Fruit fly (Drosophila melanogaster) whole organism, embryonic: ENCODE results near the gene GC.

ENCODE experiments used
- Asciz ChIP-seq: fragments of 200-800 bp; sonication (Bioruptor generic); optimal IDR thresholded peaks from 2 replicates; lab custom pipeline; 2017; ENCODE audit warnings: missing biosample characterization, mild to moderate bottlenecking, missing genetic modification characterization, missing genetic modification reagents
- CG11093 ChIP-seq: fragments of 200-800 bp; sonication (Bioruptor generic); IDR thresholded peaks from 3 replicates; pipeline ENCODE4 v1.3.6; 2022; ENCODE audit warnings: missing biosample characterization, missing genetic modification characterization
- CG11398 ChIP-seq: fragments of 200-800 bp; sonication (Bioruptor generic); optimal IDR thresholded peaks from 2 replicates; lab custom pipeline; 2016; ENCODE audit warnings: missing biosample characterization, missing genetic modification characterization
- CG12236 ChIP-seq: fragments of 200-800 bp; sonication (Bioruptor generic); optimal IDR thresholded peaks from 2 replicates; lab custom pipeline; 2016; ENCODE audit warnings: missing biosample characterization, missing genetic modification characterization
- CG12299 ChIP-seq: fragments of 200-800 bp; sonication (Bioruptor generic); optimal IDR thresholded peaks from 2 replicates; lab custom pipeline; 2018; ENCODE audit warnings: missing biosample characterization, mild to moderate bottlenecking, missing genetic modification characterization
- CG12769 ChIP-seq: fragments of 200-800 bp; sonication (Bioruptor generic); optimal IDR thresholded peaks from 2 replicates; lab custom pipeline; 2019; ENCODE audit warnings: missing biosample characterization, mild to moderate bottlenecking, missing genetic modification characterization, moderate library complexity
- CG13624 ChIP-seq: fragments of 200-800 bp; sonication (Bioruptor generic); optimal IDR thresholded peaks from 2 replicates; lab custom pipeline; 2016; ENCODE audit warnings: missing biosample characterization, missing genetic modification characterization
- CG14965 ChIP-seq: fragments of 200-800 bp; sonication (Bioruptor generic); optimal IDR thresholded peaks from 2 replicates; lab custom pipeline; 2016; ENCODE audit warnings: missing biosample characterization, missing genetic modification characterization, borderline replicate concordance
- CG1603 ChIP-seq: fragments of 200-800 bp; sonication (Bioruptor generic); optimal IDR thresholded peaks from 2 replicates; lab custom pipeline; 2019; ENCODE audit warnings: missing biosample characterization, mild to moderate bottlenecking, missing genetic modification characterization, moderate library complexity
- CG18476 ChIP-seq: fragments of 200-800 bp; sonication (Bioruptor generic); optimal IDR thresholded peaks from 2 replicates; lab custom pipeline; 2016; ENCODE audit warnings: missing biosample characterization, mild to moderate bottlenecking, missing genetic modification characterization
- CG2678 ChIP-seq: fragments of 200-800 bp; sonication (Bioruptor generic); optimal IDR thresholded peaks from 3 replicates; lab custom pipeline; 2019; ENCODE audit warnings: missing biosample characterization, mild to moderate bottlenecking, missing genetic modification characterization, moderate library complexity
- CG32772 ChIP-seq: fragments of 200-800 bp; sonication (Bioruptor generic); IDR thresholded peaks from 2 replicates; pipeline ENCODE4 v1.3.6; 2022; ENCODE audit warnings: missing biosample characterization, missing genetic modification characterization
- CG3847 ChIP-seq: fragments of 200-800 bp; sonication (Bioruptor generic); IDR thresholded peaks from 2 replicates; pipeline ENCODE4 v1.3.6; 2022; ENCODE audit warnings: missing biosample characterization, missing genetic modification characterization
- CG4328 ChIP-seq: fragments of 200-800 bp; sonication (Bioruptor generic); optimal IDR thresholded peaks from 3 replicates; lab custom pipeline; 2017; ENCODE audit warnings: missing biosample characterization, missing genetic modification reagents, missing genetic modification characterization
- CG8924 ChIP-seq: fragments of 200-800 bp; optimal IDR thresholded peaks from 3 replicates; lab custom pipeline; 2019; ENCODE audit warnings: missing biosample characterization, mild to moderate bottlenecking, missing genetic modification characterization, moderate library complexity
- CG8944 ChIP-seq: fragments of 200-800 bp; sonication (Bioruptor generic); optimal IDR thresholded peaks from 3 replicates; lab custom pipeline; 2016; ENCODE audit warnings: missing biosample characterization, missing genetic modification characterization
- CG9932 ChIP-seq: fragments of 200-800 bp; sonication (Bioruptor generic); IDR thresholded peaks from 2 replicates; pipeline ENCODE4 v1.3.6; 2022; ENCODE audit warnings: missing biosample characterization, missing genetic modification characterization
- CTCF ChIP-seq: fragments of 200-800 bp; sonication (Bioruptor generic); optimal IDR thresholded peaks from 2 replicates; lab custom pipeline; 2017; ENCODE audit warnings: missing biosample characterization, mild to moderate bottlenecking, missing genetic modification characterization, moderate library complexity
- Dfd ChIP-seq, 2 experiments: fragments of >200 bp; optimal IDR thresholded peaks; 2 replicates each; lab custom pipeline; 2017; ENCODE audit warnings: missing biosample characterization in 2 of 2, missing genetic modification characterization in 2 of 2
- Doc2 ChIP-seq: fragments of 200-800 bp; sonication (Bioruptor generic); IDR thresholded peaks from 2 replicates; pipeline ENCODE4 v1.3.6; 2022; ENCODE audit warnings: missing biosample characterization, missing genetic modification characterization
- E2f1 ChIP-seq: fragments of 200-800 bp; sonication (Bioruptor generic); IDR thresholded peaks from 2 replicates; pipeline ENCODE4 v1.3.6; 2022; ENCODE audit warnings: missing biosample characterization, missing genetic modification characterization
- Fer2 ChIP-seq: fragments of 200-800 bp; sonication (Bioruptor generic); optimal IDR thresholded peaks from 2 replicates; lab custom pipeline; 2018; ENCODE audit warnings: missing biosample characterization, mild to moderate bottlenecking, missing genetic modification characterization, moderate library complexity
- Hmx ChIP-seq: fragments of 200-800 bp; sonication (Bioruptor generic); optimal IDR thresholded peaks from 2 replicates; lab custom pipeline; 2016; ENCODE audit warnings: missing biosample characterization, missing genetic modification characterization
- Hr51 ChIP-seq, 2 experiments: fragments of 200-800 bp; sonication (Bioruptor generic); optimal IDR thresholded peaks; 2 replicates in 1 of 2; 3 replicates in 1 of 2; lab custom pipeline; 2016 to 2018; ENCODE audit warnings: missing biosample characterization in 2 of 2, missing genetic modification characterization in 2 of 2, mild to moderate bottlenecking in 1 of 2, moderate library complexity in 1 of 2
- Jarid2 ChIP-seq: fragments of 200-800 bp; sonication (Bioruptor generic); optimal IDR thresholded peaks from 3 replicates; lab custom pipeline; 2017; ENCODE audit warnings: mild to moderate bottlenecking, missing biosample characterization, missing genetic modification reagents, missing genetic modification characterization
- Myb ChIP-seq: fragments of 200-800 bp; sonication (Bioruptor generic); optimal IDR thresholded peaks from 2 replicates; lab custom pipeline; 2016; ENCODE audit warnings: missing biosample characterization, missing genetic modification characterization
- NK7.1 ChIP-seq: fragments of 200-800 bp; sonication (Bioruptor generic); optimal IDR thresholded peaks from 3 replicates; lab custom pipeline; 2016; ENCODE audit warnings: missing biosample characterization, missing genetic modification characterization
- Oaz ChIP-seq: fragments of 200-800 bp; sonication (Bioruptor generic); IDR thresholded peaks from 2 replicates; pipeline ENCODE4 v1.3.6; 2022; ENCODE audit warnings: missing biosample characterization, missing genetic modification characterization
- Poxn ChIP-seq: fragments of 200-800 bp; sonication (Bioruptor generic); IDR thresholded peaks from 2 replicates; pipeline ENCODE4 v1.3.6; 2022; ENCODE audit warnings: missing biosample characterization, missing genetic modification characterization
- Rfx ChIP-seq: fragments of 200-800 bp; sonication (Bioruptor generic); IDR thresholded peaks from 2 replicates; pipeline ENCODE4 v1.3.6; 2022; ENCODE audit warnings: missing biosample characterization, missing genetic modification characterization
- Vsx1 ChIP-seq: fragments of 200-800 bp; sonication (Bioruptor generic); optimal IDR thresholded peaks from 2 replicates; lab custom pipeline; 2017; ENCODE audit warnings: missing biosample characterization, mild to moderate bottlenecking, missing genetic modification characterization, missing genetic modification reagents
- Xrp1 ChIP-seq: fragments of 200-800 bp; sonication (Bioruptor generic); IDR thresholded peaks from 2 replicates; pipeline ENCODE4 v1.3.6; 2022; ENCODE audit warnings: missing biosample characterization, missing genetic modification characterization
- YL-1 ChIP-seq: fragments of 200-800 bp; sonication (Bioruptor generic); optimal IDR thresholded peaks from 3 replicates; lab custom pipeline; 2017; ENCODE audit warnings: missing biosample characterization, mild to moderate bottlenecking, missing genetic modification characterization
- ab ChIP-seq: fragments of 200-800 bp; sonication (Bioruptor generic); optimal IDR thresholded peaks from 2 replicates; lab custom pipeline; 2016; ENCODE audit warnings: missing biosample characterization, missing genetic modification characterization
- abd-A ChIP-seq: fragments of 200-800 bp; sonication (Bioruptor generic); optimal IDR thresholded peaks from 3 replicates; lab custom pipeline; 2019; ENCODE audit warnings: missing biosample characterization, mild to moderate bottlenecking, missing genetic modification characterization, moderate library complexity
- amos ChIP-seq: fragments of 200-800 bp; sonication (Bioruptor generic); IDR thresholded peaks from 2 replicates; pipeline ENCODE4 v1.3.6; 2022; ENCODE audit warnings: missing biosample characterization, missing genetic modification characterization; ENCODE audit not compliant: partially characterized antibody
- br ChIP-seq: fragments of >200 bp; optimal IDR thresholded peaks from 2 replicates; lab custom pipeline; 2017
- chm ChIP-seq: fragments of 200-800 bp; sonication (Bioruptor generic); IDR thresholded peaks from 2 replicates; pipeline ENCODE4 v1.3.6; 2022; ENCODE audit warnings: missing biosample characterization, missing genetic modification characterization
- chn ChIP-seq: fragments of 200-800 bp; sonication (Bioruptor generic); optimal IDR thresholded peaks from 2 replicates; lab custom pipeline; 2016; ENCODE audit warnings: missing biosample characterization, missing genetic modification characterization
- corto ChIP-seq: fragments of 200-800 bp; sonication (Bioruptor generic); optimal IDR thresholded peaks from 2 replicates; lab custom pipeline; 2016; ENCODE audit warnings: missing biosample characterization, mild to moderate bottlenecking, missing genetic modification characterization, moderate library complexity
- crp ChIP-seq, 2 experiments: fragments of 200-800 bp; sonication (Bioruptor generic); optimal IDR thresholded peaks; 2 replicates in 1 of 2; 3 replicates in 1 of 2; lab custom pipeline; 2017; ENCODE audit warnings: missing biosample characterization in 2 of 2, missing genetic modification characterization in 2 of 2, mild to moderate bottlenecking in 1 of 2, moderate library complexity in 1 of 2
- dmrt11E ChIP-seq: fragments of 200-800 bp; sonication (Bioruptor generic); optimal IDR thresholded peaks from 3 replicates; lab custom pipeline; 2018; ENCODE audit warnings: missing biosample characterization, mild to moderate bottlenecking, missing genetic modification characterization, moderate library complexity
- dmrt99B ChIP-seq: fragments of 200-800 bp; sonication (Bioruptor generic); optimal IDR thresholded peaks from 2 replicates; lab custom pipeline; 2018; ENCODE audit warnings: missing biosample characterization, mild to moderate bottlenecking, missing genetic modification characterization, moderate library complexity
- fd64A ChIP-seq: fragments of 200-800 bp; sonication (Bioruptor generic); optimal IDR thresholded peaks from 3 replicates; lab custom pipeline; 2018; ENCODE audit warnings: missing biosample characterization, mild to moderate bottlenecking, missing genetic modification characterization
- gce ChIP-seq: fragments of 200-800 bp; sonication (Bioruptor generic); IDR thresholded peaks from 3 replicates; pipeline ENCODE4 v1.3.6; 2022; ENCODE audit warnings: missing biosample characterization, missing genetic modification characterization
- gt ChIP-seq: fragments of 200-800 bp; sonication (Bioruptor generic); IDR thresholded peaks from 2 replicates; pipeline ENCODE4 v1.3.6; 2022; ENCODE audit warnings: missing biosample characterization, missing genetic modification characterization
- kah ChIP-seq: fragments of 200-800 bp; sonication (Bioruptor generic); optimal IDR thresholded peaks from 2 replicates; lab custom pipeline; 2018; ENCODE audit warnings: missing biosample characterization, mild to moderate bottlenecking, missing genetic modification characterization
- mld ChIP-seq: fragments of 200-800 bp; sonication (Bioruptor generic); IDR thresholded peaks from 3 replicates; pipeline ENCODE4 v1.3.6; 2022; ENCODE audit warnings: missing biosample characterization, missing genetic modification characterization; ENCODE audit not compliant: partially characterized antibody
- phol ChIP-seq: fragments of 200-800 bp; sonication (Bioruptor generic); optimal IDR thresholded peaks from 3 replicates; lab custom pipeline; 2018; ENCODE audit warnings: missing biosample characterization, mild to moderate bottlenecking, missing genetic modification characterization, moderate library complexity
- sqz ChIP-seq: fragments of 200-800 bp; sonication (Bioruptor generic); optimal IDR thresholded peaks from 3 replicates; lab custom pipeline; 2018; ENCODE audit warnings: missing biosample characterization, mild to moderate bottlenecking, missing genetic modification characterization
- sr ChIP-seq: fragments of 200-800 bp; sonication (Bioruptor generic); IDR thresholded peaks from 3 replicates; pipeline ENCODE4 v1.3.6; 2022; ENCODE audit warnings: missing biosample characterization, missing genetic modification characterization
- toy ChIP-seq: fragments of 200-800 bp; sonication (Bioruptor generic); IDR thresholded peaks from 2 replicates; pipeline ENCODE4 v1.3.6; 2022; ENCODE audit warnings: missing biosample characterization, missing genetic modification characterization
- yki ChIP-seq: fragments of >200 bp; optimal IDR thresholded peaks from 3 replicates; lab custom pipeline; 2018

Gene GC

DNA sequence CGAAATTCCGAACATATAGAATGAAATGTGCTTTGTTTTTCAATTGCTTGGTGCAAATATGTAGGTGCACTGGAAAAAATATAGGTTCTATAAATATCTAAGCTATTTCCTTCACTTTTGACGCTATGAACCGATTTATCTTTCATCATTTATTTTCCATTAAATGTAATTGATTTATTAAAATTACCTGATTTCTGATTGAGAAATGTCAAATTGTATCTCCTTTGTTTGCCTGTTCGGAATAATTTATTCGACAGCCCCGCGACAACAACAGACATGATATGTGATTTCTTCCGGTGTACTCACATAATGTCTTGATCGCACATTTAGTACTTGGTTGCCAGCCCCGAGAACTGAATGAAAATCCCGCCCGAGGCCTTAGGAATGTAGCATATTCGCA lies 19.5 kb downstream of the GC start (continued):
- TF ChIP-seq yki (lab: Kevin White, UChicago) (no peak), CG32772 (GFP tag; lab: Robert Waterston, UW) (no peak), Hmx (GFP tag; lab: Kevin White, UChicago) (no peak), ab (GFP tag; lab: Kevin White, UChicago) (no peak), corto (GFP tag; lab: Kevin White, UChicago) (no peak), NK7.1 (no peak), kah (GFP tag; lab: Kevin White, UChicago) (no peak), CG12769 (tag; lab: Kevin White, UChicago) (no peak), CG12299 (no peak), Hr51 (GFP tag; optimal IDR thresholded peaks at IDR 0.05; lab: Kevin White, UChicago) (peak in 1 of 2 experiments; percentile 39), toy (GFP tag; lab: Robert Waterston, UW) (no peak), dmrt11E (tag; lab: Kevin White, UChicago) (no peak), Poxn (GFP tag; lab: Robert Waterston, UW) (no peak), CG8924 (peak; percentile 32), chm (GFP tag; lab: Robert Waterston, UW) (no peak), fd64A (GFP tag; lab: Kevin White, UChicago) (no peak), amos (GFP tag; lab: Robert Waterston, UW) (no peak), Rfx (peak; percentile 80), dmrt99B (tag; lab: Kevin White, UChicago) (no peak), gce (no peak), br (lab: Kevin White, UChicago) (no peak), E2f1 (GFP tag; lab: Robert Waterston, UW) (no peak; the same call in 1 of the 2 replicates), CG13624 (GFP tag; lab: Kevin White, UChicago) (peak; percentile 29), Asciz (no peak), Myb (GFP tag; lab: Kevin White, UChicago) (no peak), CG12236 (GFP tag; lab: Kevin White, UChicago) (no peak), chn (GFP tag; lab: Kevin White, UChicago) (no peak), CG14965 (no peak), CG8944 (GFP tag; lab: Kevin White, UChicago) (no peak), CG18476 (GFP tag; lab: Kevin White, UChicago) (no peak), sr (no peak), Dfd (GFP tag; optimal IDR thresholded peaks at IDR 0.05; lab: Kevin White, UChicago) (no peak), crp (GFP tag; optimal IDR thresholded peaks at IDR 0.05; lab: Kevin White, UChicago) (no peak), YL-1 (GFP tag; lab: Kevin White, UChicago) (no peak), CG2678 (tag; lab: Kevin White, UChicago) (peak; percentile 72), CG9932 (GFP tag; lab: Robert Waterston, UW) (peak; percentile 68), Vsx1 (GFP tag; lab: Kevin White, UChicago) (no peak), mld (GFP tag; lab: Robert Waterston, UW) (no peak), Fer2 (no peak), Oaz (GFP tag; lab: Robert Waterston, UW) (no peak), abd-A (no peak), CG11093 (GFP tag; lab: Robert Waterston, UW) (no peak), Xrp1 (GFP tag; lab: Robert Waterston, UW) (no peak), Doc2 (GFP tag; lab: Robert Waterston, UW) (no peak), sqz (no peak), CG3847 (GFP tag; lab: Robert Waterston, UW) (peak; percentile 61), CG1603 (tag; lab: Kevin White, UChicago) (no peak), CTCF (no peak), gt (GFP tag; lab: Robert Waterston, UW) (no peak), Jarid2 (GFP tag; lab: Kevin White, UChicago) (no peak), CG11398 (GFP tag; lab: Kevin White, UChicago) (no peak), CG4328 (GFP tag; lab: Kevin White, UChicago) (no peak), phol (tag; lab: Kevin White, UChicago) (peak; percentile 34)
